Fruit fly (Drosophila melanogaster) whole organism, prepupa: Measurements from ENCODE around the gene ymp.
A peak's percentile ranks its signal among the peaks of the same experiment; 100 is the strongest.

Experiments used
- Blimp-1 ChIP-seq: fragments of 200-800 bp; sonication (Bioruptor generic); optimal IDR thresholded peaks from 3 replicates; lab custom pipeline; 2017; ENCODE audit warnings: missing biosample characterization, missing genetic modification characterization, mild to moderate bottlenecking, moderate library complexity, missing genetic modification reagents
- CG10631 ChIP-seq: fragments of 200-800 bp; sonication (Bioruptor generic); optimal IDR thresholded peaks from 2 replicates; lab custom pipeline; 2016; ENCODE audit warnings: missing biosample characterization, missing genetic modification characterization
- CG10669 ChIP-seq: fragments of 200-800 bp; sonication (Bioruptor generic); optimal IDR thresholded peaks from 3 replicates; lab custom pipeline; 2018; ENCODE audit warnings: missing biosample characterization, mild to moderate bottlenecking, missing genetic modification characterization, moderate library complexity
- CG11294 ChIP-seq: fragments of 200-800 bp; sonication (Bioruptor generic); IDR thresholded peaks from 2 replicates; pipeline ENCODE4 v1.3.6; 2022; ENCODE audit warnings: missing biosample characterization, missing genetic modification characterization
- CG11762 ChIP-seq: fragments of 200-800 bp; sonication (Bioruptor generic); optimal IDR thresholded peaks from 3 replicates; lab custom pipeline; 2016; ENCODE audit warnings: missing biosample characterization, missing genetic modification characterization; ENCODE audit not compliant: insufficient read depth
- CG11902 ChIP-seq: fragments of 200-800 bp; sonication (Bioruptor generic); optimal IDR thresholded peaks from 3 replicates; lab custom pipeline; 2016; ENCODE audit warnings: missing biosample characterization, missing genetic modification characterization
- CG15336 ChIP-seq: fragments of 200-800 bp; sonication (Bioruptor generic); IDR thresholded peaks from 2 replicates; pipeline ENCODE4 v1.3.6; 2022; ENCODE audit warnings: missing biosample characterization, missing genetic modification characterization
- CG1621 ChIP-seq: fragments of 200-800 bp; sonication (Bioruptor generic); optimal IDR thresholded peaks from 3 replicates; lab custom pipeline; 2018; ENCODE audit warnings: missing biosample characterization, mild to moderate bottlenecking, missing genetic modification characterization
- CG16779 ChIP-seq: fragments of 200-800 bp; sonication (Bioruptor generic); optimal IDR thresholded peaks from 3 replicates; lab custom pipeline; 2017; ENCODE audit warnings: missing biosample characterization, mild to moderate bottlenecking, missing genetic modification characterization
- CG3032 ChIP-seq: fragments of 200-800 bp; optimal IDR thresholded peaks from 2 replicates; lab custom pipeline; 2019; ENCODE audit warnings: missing biosample characterization, mild to moderate bottlenecking, missing genetic modification characterization, moderate library complexity
- CG31627 ChIP-seq: fragments of 200-800 bp; sonication (Bioruptor generic); optimal IDR thresholded peaks from 3 replicates; lab custom pipeline; 2016; ENCODE audit warnings: missing biosample characterization, missing genetic modification characterization
- CG32006 ChIP-seq: fragments of 200-800 bp; sonication (Bioruptor generic); optimal IDR thresholded peaks from 3 replicates; lab custom pipeline; 2017; ENCODE audit warnings: missing biosample characterization, mild to moderate bottlenecking, missing genetic modification characterization
- CG34406 ChIP-seq: fragments of 200-800 bp; sonication (Bioruptor generic); optimal IDR thresholded peaks from 3 replicates; lab custom pipeline; 2016; ENCODE audit warnings: missing biosample characterization, missing genetic modification characterization
- CG6276 ChIP-seq: fragments of 200-800 bp; sonication (Bioruptor generic); optimal IDR thresholded peaks from 2 replicates; lab custom pipeline; 2017; ENCODE audit warnings: missing biosample characterization, mild to moderate bottlenecking, missing genetic modification characterization
- CG6792 ChIP-seq: fragments of 200-800 bp; sonication (Bioruptor generic); optimal IDR thresholded peaks from 3 replicates; lab custom pipeline; 2016; ENCODE audit warnings: missing biosample characterization, missing genetic modification characterization
- CG7368 ChIP-seq: fragments of 200-800 bp; sonication (Bioruptor generic); optimal IDR thresholded peaks from 3 replicates; lab custom pipeline; 2016; ENCODE audit warnings: missing biosample characterization, missing genetic modification characterization
- CG8119 ChIP-seq: fragments of 200-800 bp; sonication (Bioruptor generic); IDR thresholded peaks from 3 replicates; pipeline ENCODE4 v1.3.6; 2022; ENCODE audit warnings: missing biosample characterization, missing genetic modification characterization
- CG8319 ChIP-seq: fragments of 200-800 bp; sonication (Bioruptor generic); optimal IDR thresholded peaks from 3 replicates; lab custom pipeline; 2016; ENCODE audit warnings: missing biosample characterization, missing genetic modification characterization
- CG8632 ChIP-seq: fragments of 200-800 bp; sonication (Bioruptor generic); optimal IDR thresholded peaks from 3 replicates; lab custom pipeline; 2016; ENCODE audit warnings: missing biosample characterization, missing genetic modification characterization
- Eip75B ChIP-seq: fragments of 200-800 bp; sonication (Bioruptor generic); optimal IDR thresholded peaks from 3 replicates; lab custom pipeline; 2016; ENCODE audit warnings: missing biosample characterization, missing genetic modification characterization
- Eip78C ChIP-seq: fragments of 200-800 bp; sonication (Bioruptor generic); peaks from one replicate; lab custom pipeline; 2016; ENCODE audit warnings: missing biosample characterization, missing genetic modification characterization
- Eip93F ChIP-seq: fragments of 200-800 bp; sonication (Bioruptor generic); optimal IDR thresholded peaks from 2 replicates; lab custom pipeline; 2016; ENCODE audit warnings: missing biosample characterization, mild to moderate bottlenecking, missing genetic modification characterization
- Ets21C ChIP-seq: fragments of 200-800 bp; sonication (Bioruptor generic); optimal IDR thresholded peaks from 3 replicates; lab custom pipeline; 2016; ENCODE audit warnings: missing biosample characterization, missing genetic modification characterization
- Gug ChIP-seq: fragments of 200-800 bp; sonication (Bioruptor generic); IDR thresholded peaks from 2 replicates; pipeline ENCODE4 v1.3.6; 2022; ENCODE audit warnings: missing biosample characterization, missing genetic modification characterization
- Hr38 ChIP-seq: sonication (Bioruptor generic); optimal IDR thresholded peaks from 2 replicates; lab custom pipeline; 2016; ENCODE audit warnings: missing biosample characterization, missing genetic modification characterization
- Hr39 ChIP-seq: fragments of 200-800 bp; sonication (Bioruptor generic); optimal IDR thresholded peaks from 2 replicates; lab custom pipeline; 2016; ENCODE audit warnings: missing biosample characterization, missing genetic modification characterization
- Hr4 ChIP-seq: fragments of 200-800 bp; sonication (Bioruptor generic); optimal IDR thresholded peaks from 3 replicates; lab custom pipeline; 2016; ENCODE audit warnings: missing biosample characterization, missing genetic modification characterization
- Met ChIP-seq: fragments of 200-800 bp; sonication (Bioruptor generic); optimal IDR thresholded peaks from 3 replicates; lab custom pipeline; 2016; ENCODE audit warnings: missing biosample characterization, missing genetic modification characterization
- Sox102F ChIP-seq: fragments of 200-800 bp; sonication (Bioruptor generic); optimal IDR thresholded peaks from 2 replicates; lab custom pipeline; 2016; ENCODE audit warnings: missing biosample characterization, mild to moderate bottlenecking, missing genetic modification characterization
- Sox14 ChIP-seq: fragments of 200-800 bp; sonication (Bioruptor generic); optimal IDR thresholded peaks from 3 replicates; lab custom pipeline; 2016; ENCODE audit warnings: missing biosample characterization, missing genetic modification characterization
- Sox15 ChIP-seq: fragments of 200-800 bp; sonication (Bioruptor generic); optimal IDR thresholded peaks from 3 replicates; lab custom pipeline; 2016; ENCODE audit warnings: missing biosample characterization, missing genetic modification characterization
- achi ChIP-seq: fragments of 200-800 bp; sonication (Bioruptor generic); optimal IDR thresholded peaks from 3 replicates; lab custom pipeline; 2016; ENCODE audit warnings: missing biosample characterization, missing genetic modification characterization
- acj6 ChIP-seq: fragments of 200-800 bp; sonication (Bioruptor generic); optimal IDR thresholded peaks from 3 replicates; lab custom pipeline; 2016; ENCODE audit warnings: missing biosample characterization, missing genetic modification characterization
- cyc ChIP-seq: fragments of 200-800 bp; sonication (Bioruptor generic); optimal IDR thresholded peaks from 3 replicates; lab custom pipeline; 2016; ENCODE audit warnings: missing biosample characterization, missing genetic modification characterization
- dsx ChIP-seq: fragments of 200-800 bp; optimal IDR thresholded peaks from 3 replicates; lab custom pipeline; 2019; ENCODE audit warnings: missing biosample characterization, mild to moderate bottlenecking, missing genetic modification characterization, moderate library complexity; ENCODE audit not compliant: poor library complexity, severe bottlenecking
- eg ChIP-seq: fragments of 200-800 bp; sonication (Bioruptor generic); IDR thresholded peaks from 3 replicates; pipeline ENCODE4 v1.3.6; 2022; ENCODE audit warnings: missing biosample characterization, missing genetic modification characterization
- esn ChIP-seq: fragments of 200-800 bp; sonication (Bioruptor generic); optimal IDR thresholded peaks from 2 replicates; lab custom pipeline; 2016; ENCODE audit warnings: missing biosample characterization, mild to moderate bottlenecking, missing genetic modification characterization, moderate library complexity
- fd59A ChIP-seq: fragments of 200-800 bp; sonication (Bioruptor generic); optimal IDR thresholded peaks from 2 replicates; lab custom pipeline; 2017; ENCODE audit warnings: missing biosample characterization, mild to moderate bottlenecking, missing genetic modification characterization, missing genetic modification reagents
- fd85E ChIP-seq: fragments of 200-800 bp; sonication (Bioruptor generic); optimal IDR thresholded peaks from 3 replicates; lab custom pipeline; 2016; ENCODE audit warnings: missing biosample characterization, missing genetic modification characterization
- fkh ChIP-seq: fragments of 200-800 bp; sonication (Bioruptor generic); optimal IDR thresholded peaks from 3 replicates; lab custom pipeline; 2017; ENCODE audit warnings: missing biosample characterization, mild to moderate bottlenecking, missing genetic modification characterization, moderate library complexity
- lz ChIP-seq: fragments of 200-800 bp; sonication (Bioruptor generic); optimal IDR thresholded peaks from 3 replicates; lab custom pipeline; 2016; ENCODE audit warnings: missing biosample characterization, missing genetic modification characterization
- pdm3 ChIP-seq: fragments of 200-800 bp; sonication (Bioruptor generic); optimal IDR thresholded peaks from 3 replicates; lab custom pipeline; 2016; ENCODE audit warnings: missing biosample characterization, missing genetic modification characterization
- spab ChIP-seq: fragments of 200-800 bp; sonication (Bioruptor generic); optimal IDR thresholded peaks from 2 replicates; lab custom pipeline; 2017; ENCODE audit warnings: missing biosample characterization, mild to moderate bottlenecking, missing genetic modification characterization, missing genetic modification reagents
- svp ChIP-seq: fragments of 200-800 bp; sonication (Bioruptor generic); peaks from one replicate; lab custom pipeline; 2016; ENCODE audit warnings: missing biosample characterization, missing genetic modification characterization
- topi ChIP-seq: fragments of 200-800 bp; sonication (Bioruptor generic); optimal IDR thresholded peaks from 3 replicates; lab custom pipeline; 2016; ENCODE audit warnings: missing biosample characterization, missing genetic modification characterization

The ymp gene

dm6 chr3R:25609027-25609426, at the start of gene ymp:
TSS of gene ymp (minus strand) at chr3R:25609127.
- TF ChIP-seq Gug = no peak
- no peak for TF ChIP-seq esn (GFP tag; lab: Kevin White, UChicago)
- TF ChIP-seq CG34406 (GFP tag; lab: Kevin White, UChicago) = no peak
- TF ChIP-seq Blimp-1 = no peak
- no peak for TF ChIP-seq lz (GFP tag; lab: Kevin White, UChicago)
- no peak for TF ChIP-seq cyc (GFP tag; lab: Kevin White, UChicago)
- TF ChIP-seq Met = no peak
- TF ChIP-seq CG6792 = no peak
- no peak for TF ChIP-seq Eip75B (GFP tag; lab: Kevin White, UChicago)
- no peak for TF ChIP-seq acj6

- TF ChIP-seq CG11762 (GFP tag; lab: Kevin White, UChicago) (no peak), eg (GFP tag; lab: Robert Waterston, UW) (peak; percentile 23; the same call in 1 of the 3 replicates), pdm3 (no peak), CG16779 (tag; lab: Kevin White, UChicago) (no peak), lz (GFP tag; lab: Kevin White, UChicago) (no peak), CG10669 (GFP tag; lab: Kevin White, UChicago) (no peak), achi (peak; percentile 77), fd59A (GFP tag; lab: Kevin White, UChicago) (no peak), spab (GFP tag; lab: Kevin White, UChicago) (no peak), CG10631 (GFP tag; lab: Kevin White, UChicago) (no peak), svp (GFP tag; lab: Kevin White, UChicago) (peak; percentile 64), Eip78C (GFP tag; lab: Kevin White, UChicago) (no peak), CG8632 (GFP tag; lab: Kevin White, UChicago) (no peak)
Observed at dm6 chr3R:25652066-25652720, 43.3 kb upstream of the ymp start.

- TF ChIP-seq CG8319 (GFP tag; lab: Kevin White, UChicago) (no peak), spab (GFP tag; lab: Kevin White, UChicago) (peak; percentile 43), fd85E (GFP tag; lab: Kevin White, UChicago) (no peak), Sox14 (GFP tag; lab: Kevin White, UChicago) (peak; percentile 10), CG11294 (GFP tag; lab: Robert Waterston, UW) (0 out of 2 replicates have a peak, but pooled peaks have one; percentile 11), Hr39 (GFP tag; lab: Kevin White, UChicago) (peak; percentile 16), Sox15 (GFP tag; lab: Kevin White, UChicago) (no peak), Sox102F (GFP tag; lab: Kevin White, UChicago) (peak; percentile 13), Eip93F (GFP tag; lab: Kevin White, UChicago) (no peak), CG11762 (GFP tag; lab: Kevin White, UChicago) (no peak), acj6 (peak; percentile 44), Hr4 (peak; percentile 65), Ets21C (GFP tag; lab: Kevin White, UChicago) (no peak), CG3032 (tag; lab: Kevin White, UChicago) (peak; percentile 47), Gug (peak; percentile 13; the same call in 1 of the 2 replicates), Met (peak; percentile 39), CG8632 (GFP tag; lab: Kevin White, UChicago) (peak; percentile 18), CG31627 (GFP tag; lab: Kevin White, UChicago) (no peak), CG11902 (GFP tag; lab: Kevin White, UChicago) (no peak), esn (GFP tag; lab: Kevin White, UChicago) (peak; percentile 47), CG15336 (GFP tag; lab: Robert Waterston, UW) (peak; percentile 77), pdm3 (peak; percentile 43), CG8119 (peak; percentile 70), CG6276 (GFP tag; lab: Kevin White, UChicago) (peak; percentile 63), Eip78C (GFP tag; lab: Kevin White, UChicago) (peak; percentile 79), Eip75B (GFP tag; lab: Kevin White, UChicago) (peak; percentile 36), CG7368 (GFP tag; lab: Kevin White, UChicago) (peak; percentile 34), CG1621 (tag; lab: Kevin White, UChicago) (peak; percentile 11), fkh (no peak), Hr38 (GFP tag; lab: Kevin White, UChicago) (no peak), CG16779 (tag; lab: Kevin White, UChicago) (no peak), cyc (GFP tag; lab: Kevin White, UChicago) (peak; percentile 38), fd59A (GFP tag; lab: Kevin White, UChicago) (no peak), CG32006 (GFP tag; lab: Kevin White, UChicago) (peak; percentile 65), dsx (GFP tag; lab: Kevin White, UChicago) (peak; percentile 50), eg (GFP tag; lab: Robert Waterston, UW) (peak; percentile 66), topi (GFP tag; lab: Kevin White, UChicago) (peak; percentile 56)
Observed at dm6 chr3R:25651414-25651813, 42.5 kb upstream of the ymp start.
